Fruit fly (Drosophila melanogaster): ENCODE data around the gene CG1440.

DNA sequence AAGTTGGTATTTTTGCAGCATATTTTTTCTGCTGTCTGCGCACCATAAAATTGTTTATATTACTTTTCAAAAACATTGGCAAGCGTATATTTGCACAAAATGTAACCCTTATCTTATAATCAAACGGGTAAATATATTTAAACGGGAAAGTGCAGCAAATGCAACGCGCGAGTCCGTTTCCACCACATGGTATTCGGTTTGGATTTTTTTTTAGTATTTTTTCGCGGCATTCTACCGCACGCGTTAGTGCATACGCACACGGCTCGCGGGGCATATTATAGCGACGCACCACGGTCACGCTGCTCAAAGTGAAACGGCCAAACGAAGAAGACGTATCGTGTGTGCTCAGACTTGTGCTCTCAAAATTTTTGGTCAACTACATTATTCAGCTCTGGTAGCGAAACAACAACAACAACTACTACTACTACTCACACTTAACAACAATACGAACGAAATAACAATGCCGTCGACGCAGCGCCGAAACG, 27.8 kb upstream of the CG1440 start, which contains the start of gene Trf2:
- TF ChIP-seq Dfd (GFP tag; optimal IDR thresholded peaks at IDR 0.05) (no peak), CG9705 (GFP tag; optimal IDR thresholded peaks at IDR 0.05) (no peak), fru (GFP tag; optimal IDR thresholded peaks at IDR 0.05) (no peak), pan (optimal IDR thresholded peaks at IDR 0.05) (no peak), jim (GFP tag; optimal IDR thresholded peaks at IDR 0.05) (no peak), lola (GFP tag; optimal IDR thresholded peaks at IDR 0.05) (no peak), psq (GFP tag; optimal IDR thresholded peaks at IDR 0.05) (no peak), rgr (GFP tag; optimal IDR thresholded peaks at IDR 0.05) (peak; percentile 42), HLH106 (tag; optimal IDR thresholded peaks at IDR 0.05) (no peak), Myc (optimal IDR thresholded peaks at IDR 0.05) (peak; percentile 49), h (GFP tag; optimal IDR thresholded peaks at IDR 0.05) (peak; percentile 5)

Measured in whole organism, wandering third instar larva.